Worm (Caenorhabditis elegans) whole organism, L2 larva: ENCODE measurements around the gene nhr-50.

Experiments
- ama-1 ChIP-seq: fragments of 150-350 bp; optimal IDR thresholded peaks from 2 replicates; lab custom pipeline; 2018; ENCODE audit warnings: inconsistent platforms
- egl-27 ChIP-seq: sonication (generic microtip); optimal IDR thresholded peaks from 3 replicates; lab custom pipeline; 2017; ENCODE audit warnings: missing biosample characterization, missing genetic modification reagents, missing genetic modification characterization
- elt-1 ChIP-seq: fragments of 150-350 bp; optimal IDR thresholded peaks from 2 replicates; lab custom pipeline; 2014; ENCODE audit warnings: missing biosample characterization, missing genetic modification characterization
- elt-3 ChIP-seq: sonication (generic microtip); optimal IDR thresholded peaks from 2 replicates; lab custom pipeline; 2017; ENCODE audit warnings: missing biosample characterization, missing genetic modification characterization
- lsy-2 ChIP-seq, 2 experiments: fragments of 150-350 bp in 1 of 2; sonication (generic microtip) in 1 of 2; optimal IDR thresholded peaks; 2 replicates each; lab custom pipeline; 2014 to 2017; ENCODE audit warnings: missing biosample characterization in 2 of 2, missing genetic modification characterization in 2 of 2
- nhr-12 ChIP-seq: fragments of 150-350 bp; optimal IDR thresholded peaks from 2 replicates; lab custom pipeline; 2014; ENCODE audit warnings: missing biosample characterization, missing genetic modification characterization
- nhr-23 ChIP-seq: fragments of 150-350 bp; optimal IDR thresholded peaks from 2 replicates; lab custom pipeline; 2014; ENCODE audit warnings: missing biosample characterization, missing genetic modification reagents, missing genetic modification characterization
- unc-39 ChIP-seq: fragments of 150-350 bp; optimal IDR thresholded peaks from 2 replicates; lab custom pipeline; 2014; ENCODE audit warnings: missing biosample characterization, missing genetic modification characterization

DNA sequence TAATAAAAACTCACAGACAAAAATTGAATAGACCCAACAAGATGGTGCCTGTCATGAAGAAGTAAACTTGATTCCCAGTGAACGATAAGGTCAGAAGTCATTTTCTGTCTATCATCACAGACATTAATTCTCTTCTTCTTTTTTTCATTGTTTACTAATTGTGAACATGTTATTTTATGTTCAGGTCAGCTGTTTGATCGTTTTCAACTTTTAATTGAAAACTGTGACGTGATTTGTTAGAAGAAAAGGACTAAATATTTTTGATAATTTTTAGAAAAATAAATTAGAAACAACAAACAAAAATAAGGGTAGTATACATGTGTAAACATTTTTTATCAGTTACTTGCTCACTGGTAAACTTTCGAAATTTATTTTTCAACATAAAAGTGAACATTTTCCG is 30.8 kb downstream of the nhr-50 start, which contains the start of gene F36G9.7:
- TF ChIP-seq unc-39 (tag; lab: Kevin White, UChicago): no peak
- TF ChIP-seq egl-27: no peak
- no peak for TF ChIP-seq nhr-12
- no peak for TF ChIP-seq elt-3 (tag; lab: Kevin White, UChicago)
- no peak for TF ChIP-seq lsy-2 (tag; optimal IDR thresholded peaks at IDR 0.05; lab: Kevin White, UChicago)
- TF ChIP-seq nhr-23 (tag; lab: Kevin White, UChicago): no peak
- TF ChIP-seq ama-1 (lab: Kevin White, UChicago): no peak
- TF ChIP-seq elt-1 (tag; lab: Kevin White, UChicago): no peak
